Worm (Caenorhabditis elegans): ENCODE measurements around the gene Y105C5B.8.

- TF ChIP-seq F13C5.2 (tag; optimal IDR thresholded peaks at IDR 0.05) (no peak), B0310.2 (tag; optimal IDR thresholded peaks at IDR 0.05) (no peak), ceh-13 (GFP tag; optimal IDR thresholded peaks at IDR 0.05) (no peak), tbx-37 (GFP tag; conservative IDR thresholded peaks at IDR 0.05) (no peak), ama-1 (optimal IDR thresholded peaks at IDR 0.05) (no peak), hnd-1 (tag; optimal IDR thresholded peaks at IDR 0.05) (no peak), tra-4 (tag; optimal IDR thresholded peaks at IDR 0.05) (no peak), ceh-36 (tag; optimal IDR thresholded peaks at IDR 0.05) (no peak), pes-1 (GFP tag; IDR thresholded peaks at IDR 0.05) (no peak), hmbx-1 (tag; optimal IDR thresholded peaks at IDR 0.05) (no peak), scrt-1 (GFP tag; IDR thresholded peaks at IDR 0.05) (no peak)
Measured at ce11 chrIV:15941403-15941802, 14.8 kb upstream of the Y105C5B.8 start, which contains the start of gene Y105C5B.11.
